Worm (Caenorhabditis elegans) whole organism, young adult: ENCODE measurements around the gene msp-38.

ENCODE experiments used
- F10E7.11 ChIP-seq: sonication (generic microtip); optimal IDR thresholded peaks from 2 replicates; lab custom pipeline; 2017; ENCODE audit warnings: mild to moderate bottlenecking, missing genetic modification characterization, moderate library complexity, missing compliant biosample characterization
- T07F8.4 ChIP-seq: sonication (generic microtip); optimal IDR thresholded peaks from 2 replicates; lab custom pipeline; 2016; ENCODE audit warnings: mild to moderate bottlenecking, missing genetic modification characterization, moderate library complexity, missing compliant biosample characterization
- akir-1 ChIP-seq: fragments of 200-800 bp; sonication (Bioruptor generic); optimal IDR thresholded peaks from 2 replicates; lab custom pipeline; 2018; ENCODE audit warnings: mild to moderate bottlenecking, missing genetic modification characterization, moderate library complexity, missing compliant biosample characterization
- gei-17 ChIP-seq: fragments of 200-800 bp; sonication (Bioruptor generic); optimal IDR thresholded peaks from 2 replicates; lab custom pipeline; 2018; ENCODE audit warnings: mild to moderate bottlenecking, missing genetic modification characterization, missing compliant biosample characterization
- hsf-1 ChIP-seq: fragments of 200-800 bp; sonication (Bioruptor generic); IDR thresholded peaks from 2 replicates; pipeline ENCODE4 v1.3.6; 2022; ENCODE audit warnings: missing genetic modification reagents, missing genetic modification characterization, missing compliant biosample characterization
- lin-35 ChIP-seq, 3 experiments: fragments of 150-350 bp in 2 of 3; sonication (generic microtip) in 1 of 3; optimal IDR thresholded peaks; 2 replicates each; lab custom pipeline; 2014 to 2018; ENCODE audit warnings: missing biosample characterization in 3 of 3, missing genetic modification characterization in 3 of 3, missing genetic modification reagents in 3 of 3
- madf-3 ChIP-seq: fragments of 200-800 bp; sonication (Bioruptor generic); IDR thresholded peaks from 2 replicates; pipeline ENCODE4 v1.3.6; 2022; ENCODE audit warnings: missing genetic modification reagents, missing genetic modification characterization, missing compliant biosample characterization
- mcd-1 ChIP-seq: fragments of 200-800 bp; sonication (Bioruptor generic); IDR thresholded peaks from 2 replicates; pipeline ENCODE4 v1.3.6; 2022; ENCODE audit warnings: missing genetic modification reagents, missing genetic modification characterization, missing compliant biosample characterization
- nhr-179 ChIP-seq: sonication (generic microtip); optimal IDR thresholded peaks from 2 replicates; lab custom pipeline; 2016; ENCODE audit warnings: mild to moderate bottlenecking, missing genetic modification characterization, missing compliant biosample characterization
- unc-62 ChIP-seq: fragments of 150-350 bp; optimal IDR thresholded peaks from 2 replicates; lab custom pipeline; 2014; ENCODE audit warnings: missing biosample characterization, missing genetic modification reagents, missing genetic modification characterization
- ztf-18 ChIP-seq: sonication (generic microtip); optimal IDR thresholded peaks from 2 replicates; lab custom pipeline; 2016; ENCODE audit warnings: missing genotype, mild to moderate bottlenecking, missing genetic modification characterization, missing compliant biosample characterization

DNA sequence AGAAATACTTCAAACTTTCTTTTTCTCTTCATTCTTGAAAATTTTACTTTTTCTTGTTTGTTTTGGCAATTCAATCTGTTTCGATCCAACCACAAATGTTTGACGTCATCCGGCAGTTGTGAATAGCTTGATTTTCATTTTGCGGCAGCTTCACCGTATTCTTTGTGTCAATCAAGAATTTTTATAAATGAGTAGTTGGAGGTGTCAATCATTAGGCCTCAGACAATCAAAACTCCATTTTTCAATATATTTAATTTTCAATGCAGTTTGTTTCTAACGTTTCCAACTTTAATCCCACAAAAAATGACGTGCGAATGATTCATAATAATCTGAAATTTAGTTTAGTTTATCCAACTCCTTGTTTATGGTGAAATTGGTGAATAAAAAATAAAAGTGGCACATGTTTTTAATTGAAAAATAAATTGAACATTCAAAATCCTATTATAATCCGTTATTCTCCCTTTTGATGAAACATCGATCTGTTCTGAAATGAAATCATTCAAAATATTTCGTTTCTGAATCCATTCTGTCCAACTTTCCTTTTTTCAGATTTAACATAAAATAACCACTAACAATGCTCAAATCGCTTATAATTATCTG lies 14.0 kb upstream of the msp-38 start, which contains the start of gene ttr-53:
- TF ChIP-seq T07F8.4 (tag; lab: Kevin White, UChicago) (no peak), akir-1 (GFP tag; lab: Kevin White, UChicago) (no peak), nhr-179 (tag; lab: Kevin White, UChicago) (no peak), mcd-1 (GFP tag; lab: Robert Waterston, UW) (no peak), unc-62 (GFP tag; lab: Kevin White, UChicago) (no peak), F10E7.11 (tag; lab: Kevin White, UChicago) (no peak), gei-17 (no peak), hsf-1 (GFP tag; lab: Robert Waterston, UW) (no peak), lin-35 (GFP tag; optimal IDR thresholded peaks at IDR 0.05; lab: Kevin White, UChicago) (no peak), ztf-18 (tag; lab: Kevin White, UChicago) (no peak), madf-3 (GFP tag; lab: Robert Waterston, UW) (no peak)
